Worm (Caenorhabditis elegans) whole organism, L3 larva: Measurements from ENCODE around the gene C46G7.1.

Experiments used
- ceh-82 ChIP-seq: fragments of 150-350 bp; optimal IDR thresholded peaks from 2 replicates; lab custom pipeline; 2014; ENCODE audit warnings: missing biosample characterization, missing genetic modification characterization
- elt-3 ChIP-seq, 3 experiments: fragments of 150-350 bp in 1 of 3; sonication (generic microtip) in 2 of 3; optimal IDR thresholded peaks; 2 replicates in 2 of 3; 4 replicates in 1 of 3; lab custom pipeline; 2014 to 2017; ENCODE audit warnings: missing biosample characterization in 3 of 3, missing genetic modification characterization in 3 of 3
- mdl-1 ChIP-seq: fragments of 150-350 bp; optimal IDR thresholded peaks from 2 replicates; lab custom pipeline; 2014; ENCODE audit warnings: missing biosample characterization, missing genetic modification characterization
- nfya-1 ChIP-seq: sonication (generic microtip); optimal IDR thresholded peaks from 2 replicates; lab custom pipeline; 2017; ENCODE audit warnings: missing genetic modification characterization, mild to moderate bottlenecking, missing compliant biosample characterization, antibody characterized with exemption, moderate library complexity; ENCODE audit not compliant: insufficient read depth
- nhr-12 ChIP-seq: fragments of 150-350 bp; optimal IDR thresholded peaks from 2 replicates; lab custom pipeline; 2014; ENCODE audit warnings: missing biosample characterization, missing genetic modification characterization
- nhr-77 ChIP-seq: fragments of 150-350 bp; optimal IDR thresholded peaks from 2 replicates; lab custom pipeline; 2014; ENCODE audit warnings: missing biosample characterization, missing genetic modification characterization
- pqm-1 ChIP-seq: fragments of 150-350 bp; optimal IDR thresholded peaks from 2 replicates; lab custom pipeline; 2017; ENCODE audit warnings: missing biosample characterization, missing genetic modification characterization, inconsistent platforms
- sea-2 ChIP-seq: fragments of 150-350 bp; sonication (generic microtip); optimal IDR thresholded peaks from 4 replicates; lab custom pipeline; 2014; ENCODE audit warnings: missing biosample characterization, missing genetic modification reagents, missing genetic modification characterization
- zag-1 ChIP-seq: fragments of 150-350 bp; optimal IDR thresholded peaks from 2 replicates; lab custom pipeline; 2014; ENCODE audit warnings: missing biosample characterization, missing genetic modification characterization

- TF ChIP-seq sea-2 (GFP tag; lab: Kevin White, UChicago) (no peak), mdl-1 (tag; lab: Kevin White, UChicago) (no peak), pqm-1 (no peak), nfya-1 (tag; lab: Kevin White, UChicago) (no peak), nhr-12 (tag; lab: Kevin White, UChicago) (no peak), elt-3 (tag; optimal IDR thresholded peaks at IDR 0.05; lab: Kevin White, UChicago) (no peak), zag-1 (no peak), ceh-82 (no peak), nhr-77 (tag; lab: Kevin White, UChicago) (no peak)
Observed at ce11 chrIV:6054833-6055232, 37.0 kb downstream of the C46G7.1 start.
